Fruit fly (Drosophila melanogaster) whole organism, embryonic: ENCODE results near the gene CG34347.
A peak's percentile ranks its signal among the peaks of the same experiment; 100 is the strongest.

Experiments
- B-H2 ChIP-seq: fragments of 200-800 bp; sonication (Bioruptor generic); optimal IDR thresholded peaks from 2 replicates; lab custom pipeline; 2018; ENCODE audit warnings: missing biosample characterization, mild to moderate bottlenecking, missing genetic modification characterization
- CG1024 ChIP-seq: fragments of 200-800 bp; sonication (Bioruptor generic); IDR thresholded peaks from 2 replicates; pipeline ENCODE4 v1.3.6; 2022; ENCODE audit warnings: missing biosample characterization, missing genetic modification characterization
- CG11504 ChIP-seq: fragments of 200-800 bp; sonication (Bioruptor generic); optimal IDR thresholded peaks from 3 replicates; lab custom pipeline; 2019; ENCODE audit warnings: missing biosample characterization, mild to moderate bottlenecking, missing genetic modification characterization, moderate library complexity
- CG13894 ChIP-seq: fragments of 200-800 bp; sonication (Bioruptor generic); optimal IDR thresholded peaks from 3 replicates; lab custom pipeline; 2018; ENCODE audit warnings: missing biosample characterization, mild to moderate bottlenecking, missing genetic modification characterization, moderate library complexity
- CG14014 ChIP-seq: fragments of 200-800 bp; sonication (Bioruptor generic); IDR thresholded peaks from 2 replicates; pipeline ENCODE4 v1.3.6; 2022; ENCODE audit warnings: missing biosample characterization, missing genetic modification characterization
- CG15696 ChIP-seq: fragments of 200-800 bp; sonication (Bioruptor generic); optimal IDR thresholded peaks from 2 replicates; lab custom pipeline; 2019; ENCODE audit warnings: missing biosample characterization, mild to moderate bottlenecking, missing genetic modification characterization, moderate library complexity
- CG17912 ChIP-seq: fragments of 200-800 bp; sonication (Bioruptor generic); optimal IDR thresholded peaks from 2 replicates; lab custom pipeline; 2018; ENCODE audit warnings: missing biosample characterization, mild to moderate bottlenecking, missing genetic modification characterization
- CG18262 ChIP-seq: fragments of 200-800 bp; optimal IDR thresholded peaks from 3 replicates; lab custom pipeline; 2019; ENCODE audit warnings: missing biosample characterization, mild to moderate bottlenecking, missing genetic modification characterization, moderate library complexity
- CG18599 ChIP-seq: fragments of 200-800 bp; sonication (Bioruptor generic); optimal IDR thresholded peaks from 3 replicates; lab custom pipeline; 2017; ENCODE audit warnings: missing biosample characterization, missing genetic modification characterization, mild to moderate bottlenecking, moderate library complexity, missing genetic modification reagents
- CG18619 ChIP-seq: fragments of 200-800 bp; sonication (Bioruptor generic); optimal IDR thresholded peaks from 3 replicates; lab custom pipeline; 2017; ENCODE audit warnings: missing biosample characterization, mild to moderate bottlenecking, missing genetic modification characterization
- CG2120 ChIP-seq: fragments of 200-800 bp; sonication (Bioruptor generic); optimal IDR thresholded peaks from 3 replicates; lab custom pipeline; 2016; ENCODE audit warnings: missing biosample characterization, missing genetic modification characterization
- CG31388 ChIP-seq: fragments of 200-800 bp; sonication (Bioruptor generic); optimal IDR thresholded peaks from 2 replicates; lab custom pipeline; 2016; ENCODE audit warnings: missing biosample characterization, missing genetic modification characterization
- CG31441 ChIP-seq: fragments of 200-800 bp; sonication (Bioruptor generic); IDR thresholded peaks from 2 replicates; pipeline ENCODE4 v1.3.6; 2022; ENCODE audit warnings: missing biosample characterization, missing genetic modification characterization
- CG42726 ChIP-seq: fragments of 200-800 bp; sonication (Bioruptor generic); IDR thresholded peaks from 2 replicates; pipeline ENCODE4 v1.3.6; 2022; ENCODE audit warnings: missing biosample characterization, missing genetic modification characterization; ENCODE audit not compliant: partially characterized antibody
- CG6689 ChIP-seq: fragments of 200-800 bp; sonication (Bioruptor generic); IDR thresholded peaks from 2 replicates; pipeline ENCODE4 v1.3.6; 2022; ENCODE audit warnings: missing biosample characterization, missing genetic modification characterization
- CG7556 ChIP-seq: fragments of 200-800 bp; sonication (Bioruptor generic); optimal IDR thresholded peaks from 2 replicates; lab custom pipeline; 2017; ENCODE audit warnings: missing biosample characterization, mild to moderate bottlenecking, missing genetic modification characterization
- CG7839 ChIP-seq: fragments of 200-800 bp; sonication (Bioruptor generic); optimal IDR thresholded peaks from 3 replicates; lab custom pipeline; 2018; ENCODE audit warnings: missing biosample characterization, mild to moderate bottlenecking, missing genetic modification characterization, moderate library complexity
- CG7928 ChIP-seq: fragments of 200-800 bp; sonication (Bioruptor generic); optimal IDR thresholded peaks from 2 replicates; lab custom pipeline; 2017; ENCODE audit warnings: missing biosample characterization, mild to moderate bottlenecking, missing genetic modification characterization
- CG8290 ChIP-seq, 3 experiments: fragments of 200-800 bp; sonication (Bioruptor generic); optimal IDR thresholded peaks; 2 replicates each; lab custom pipeline; 2016 to 2019; ENCODE audit warnings: missing biosample characterization in 3 of 3, missing genetic modification characterization in 3 of 3, mild to moderate bottlenecking in 2 of 3, moderate library complexity in 1 of 3
- CG9609 ChIP-seq: fragments of 200-800 bp; sonication (Bioruptor generic); optimal IDR thresholded peaks from 3 replicates; lab custom pipeline; 2016; ENCODE audit warnings: missing biosample characterization, missing genetic modification characterization
- CG9727 ChIP-seq: fragments of 200-800 bp; sonication (Bioruptor generic); optimal IDR thresholded peaks from 3 replicates; lab custom pipeline; 2017; ENCODE audit warnings: missing biosample characterization, mild to moderate bottlenecking, missing genetic modification characterization
- CrebB ChIP-seq: fragments of 200-800 bp; sonication (Bioruptor generic); optimal IDR thresholded peaks from 3 replicates; lab custom pipeline; 2018; ENCODE audit warnings: missing biosample characterization, mild to moderate bottlenecking, missing genetic modification characterization
- Dbx ChIP-seq: fragments of 200-800 bp; sonication (Bioruptor generic); IDR thresholded peaks from 3 replicates; pipeline ENCODE4 v1.3.6; 2022; ENCODE audit warnings: missing biosample characterization, missing genetic modification characterization
- Dip3 ChIP-seq: fragments of 200-800 bp; sonication (Bioruptor generic); optimal IDR thresholded peaks from 3 replicates; lab custom pipeline; 2016; ENCODE audit warnings: missing biosample characterization, missing genetic modification characterization
- E2f1 ChIP-seq: fragments of 200-800 bp; sonication (Bioruptor generic); IDR thresholded peaks from 2 replicates; pipeline ENCODE4 v1.3.6; 2022; ENCODE audit warnings: missing biosample characterization, missing genetic modification characterization
- E2f2 ChIP-seq: fragments of 200-800 bp; sonication (Bioruptor generic); IDR thresholded peaks from 2 replicates; pipeline ENCODE4 v1.3.6; 2022; ENCODE audit warnings: missing biosample characterization, missing genetic modification characterization
- H15 ChIP-seq: fragments of 200-800 bp; sonication (Bioruptor generic); IDR thresholded peaks from 3 replicates; pipeline ENCODE4 v1.3.6; 2022; ENCODE audit warnings: missing biosample characterization, missing genetic modification characterization
- HmgZ ChIP-seq: fragments of 200-800 bp; sonication (Bioruptor generic); optimal IDR thresholded peaks from 2 replicates; lab custom pipeline; 2018; ENCODE audit warnings: missing biosample characterization, mild to moderate bottlenecking, missing genetic modification characterization
- Hmx ChIP-seq: fragments of 200-800 bp; sonication (Bioruptor generic); optimal IDR thresholded peaks from 2 replicates; lab custom pipeline; 2016; ENCODE audit warnings: missing biosample characterization, missing genetic modification characterization
- Med ChIP-seq: fragments of 200-800 bp; sonication (Bioruptor generic); peaks from one replicate; lab custom pipeline; 2016; ENCODE audit warnings: missing biosample characterization, missing genetic modification characterization, mild to moderate bottlenecking, inconsistent platforms, moderate library complexity
- Meics ChIP-seq: fragments of 200-800 bp; sonication (Bioruptor generic); optimal IDR thresholded peaks from 2 replicates; lab custom pipeline; 2017; ENCODE audit warnings: missing biosample characterization, mild to moderate bottlenecking, missing genetic modification characterization
- Myb ChIP-seq: fragments of 200-800 bp; sonication (Bioruptor generic); optimal IDR thresholded peaks from 2 replicates; lab custom pipeline; 2016; ENCODE audit warnings: missing biosample characterization, missing genetic modification characterization
- NK7.1 ChIP-seq: fragments of 200-800 bp; sonication (Bioruptor generic); optimal IDR thresholded peaks from 3 replicates; lab custom pipeline; 2016; ENCODE audit warnings: missing biosample characterization, missing genetic modification characterization
- Vsx1 ChIP-seq: fragments of 200-800 bp; sonication (Bioruptor generic); optimal IDR thresholded peaks from 2 replicates; lab custom pipeline; 2017; ENCODE audit warnings: missing biosample characterization, mild to moderate bottlenecking, missing genetic modification characterization, missing genetic modification reagents
- chif ChIP-seq, 2 experiments: fragments of 200-800 bp; sonication (Bioruptor generic); optimal IDR thresholded peaks; 3 replicates each; lab custom pipeline; 2016; ENCODE audit warnings: missing biosample characterization in 2 of 2, missing genetic modification characterization in 2 of 2
- dysf ChIP-seq: fragments of 200-800 bp; sonication (Bioruptor generic); IDR thresholded peaks from 3 replicates; pipeline ENCODE4 v1.3.6; 2022; ENCODE audit warnings: missing biosample characterization, missing genetic modification characterization
- en ChIP-seq: fragments of 200-800 bp; sonication (Bioruptor generic); optimal IDR thresholded peaks from 2 replicates; lab custom pipeline; 2016; ENCODE audit warnings: missing biosample characterization, missing genetic modification characterization
- exex ChIP-seq: fragments of 200-800 bp; sonication (Bioruptor generic); optimal IDR thresholded peaks from 4 replicates; lab custom pipeline; 2018; ENCODE audit warnings: missing biosample characterization, mild to moderate bottlenecking, missing genetic modification characterization, moderate library complexity
- grau ChIP-seq: fragments of 200-800 bp; optimal IDR thresholded peaks from 3 replicates; lab custom pipeline; 2019; ENCODE audit warnings: missing biosample characterization, mild to moderate bottlenecking, missing genetic modification characterization, moderate library complexity
- gsb ChIP-seq: fragments of 200-800 bp; sonication (Bioruptor generic); IDR thresholded peaks from 2 replicates; pipeline ENCODE4 v1.3.6; 2022; ENCODE audit warnings: missing biosample characterization, missing genetic modification characterization
- hth ChIP-seq: fragments of >200 bp; optimal IDR thresholded peaks from 2 replicates; lab custom pipeline; 2017; ENCODE audit warnings: inconsistent platforms
- ind ChIP-seq: fragments of 200-800 bp; sonication (Bioruptor generic); optimal IDR thresholded peaks from 3 replicates; lab custom pipeline; 2016; ENCODE audit warnings: missing biosample characterization, missing genetic modification characterization
- ken ChIP-seq: fragments of 200-800 bp; sonication (Bioruptor generic); IDR thresholded peaks from 3 replicates; pipeline ENCODE4 v1.3.6; 2022; ENCODE audit warnings: missing biosample characterization, missing genetic modification characterization
- mam ChIP-seq: fragments of 200-800 bp; sonication (Bioruptor generic); optimal IDR thresholded peaks from 3 replicates; lab custom pipeline; 2016; ENCODE audit warnings: missing biosample characterization, missing genetic modification characterization
- nerfin-1 ChIP-seq: fragments of 200-800 bp; sonication (Bioruptor generic); optimal IDR thresholded peaks from 3 replicates; lab custom pipeline; 2019; ENCODE audit warnings: missing biosample characterization, mild to moderate bottlenecking, missing genetic modification characterization, moderate library complexity
- nom ChIP-seq: fragments of 200-800 bp; sonication (Bioruptor generic); optimal IDR thresholded peaks from 2 replicates; lab custom pipeline; 2017; ENCODE audit warnings: missing biosample characterization, missing genetic modification characterization, mild to moderate bottlenecking, moderate library complexity, missing genetic modification reagents
- salm ChIP-seq: fragments of 200-800 bp; sonication (Bioruptor generic); optimal IDR thresholded peaks from 2 replicates; lab custom pipeline; 2018; ENCODE audit warnings: missing biosample characterization, mild to moderate bottlenecking, missing genetic modification characterization
- ttk ChIP-seq: fragments of 200-800 bp; sonication (Bioruptor generic); IDR thresholded peaks from 2 replicates; pipeline ENCODE4 v2.1.2; 2022; ENCODE audit warnings: missing biosample characterization, missing genetic modification characterization
- tx ChIP-seq: fragments of 200-800 bp; sonication (Bioruptor generic); optimal IDR thresholded peaks from 2 replicates; lab custom pipeline; 2016; ENCODE audit warnings: missing biosample characterization, missing genetic modification characterization
- zen ChIP-seq: fragments of 200-800 bp; sonication (Bioruptor generic); optimal IDR thresholded peaks from 3 replicates; lab custom pipeline; 2018; ENCODE audit warnings: missing biosample characterization, mild to moderate bottlenecking, missing genetic modification characterization, moderate library complexity

The CG34347 gene

DNA sequence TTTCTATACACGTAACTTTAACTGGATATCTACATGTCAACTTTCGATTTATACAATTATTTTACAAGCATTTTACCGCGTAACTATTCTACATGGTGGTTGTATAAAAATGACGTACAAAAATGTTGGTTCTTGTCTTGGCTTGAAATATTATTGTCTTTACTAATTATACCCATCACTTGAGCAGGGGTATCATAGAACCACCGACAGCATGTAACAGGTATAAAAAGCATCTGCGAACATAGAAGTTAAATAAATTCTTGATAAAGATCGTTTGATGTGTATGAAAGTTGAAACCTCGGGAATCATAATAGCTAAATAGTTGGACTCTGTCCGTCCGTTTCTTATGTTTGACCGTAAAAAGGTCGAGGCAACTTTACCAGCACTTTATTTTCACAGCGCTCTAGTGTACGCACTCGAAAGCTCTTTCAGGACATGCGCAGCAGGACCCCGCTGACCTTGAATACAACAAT is 70.3 kb downstream of the CG34347 start (continued):
- peak; percentile 90 for TF ChIP-seq Med
- TF ChIP-seq Dbx = peak; percentile 58; the same call in 2 of the 3 replicates
- TF ChIP-seq Meics = peak; percentile 24
- TF ChIP-seq chif (GFP tag; optimal IDR thresholded peaks at IDR 0.05; lab: Kevin White, UChicago) = peak in 1 of 2 experiments; percentile 15
- TF ChIP-seq nom (GFP tag; lab: Kevin White, UChicago) = no peak
- TF ChIP-seq E2f2 (GFP tag; lab: Robert Waterston, UW) = peak; percentile 44
- TF ChIP-seq CG13894 = no peak
- peak; percentile 69 for TF ChIP-seq Dip3 (GFP tag; lab: Kevin White, UChicago)
- peak; percentile 52 for TF ChIP-seq CG7839 (tag; lab: Kevin White, UChicago)
- TF ChIP-seq CrebB (tag; lab: Kevin White, UChicago) = peak; percentile 41
- TF ChIP-seq hth = no peak
- TF ChIP-seq CG18619 (GFP tag; lab: Kevin White, UChicago) = peak; percentile 46
- no peak for TF ChIP-seq CG8290 (GFP tag; optimal IDR thresholded peaks at IDR 0.05; lab: Kevin White, UChicago)
- peak in 1 of 2 experiments; percentile 75 for TF ChIP-seq CG8290 (tag; optimal IDR thresholded peaks at IDR 0.05; lab: Kevin White, UChicago)
- 0 out of 2 replicates have a peak, but pooled peaks have one; percentile 14 for TF ChIP-seq E2f1
- peak; percentile 45 for TF ChIP-seq ttk (GFP tag; lab: Robert Waterston, UW)
- TF ChIP-seq CG15696 (tag; lab: Kevin White, UChicago) = no peak
- no peak for TF ChIP-seq exex (tag; lab: Kevin White, UChicago)
- TF ChIP-seq CG42726 (GFP tag; lab: Robert Waterston, UW) = 0 out of 2 replicates have a peak, but pooled peaks have one; percentile 69
- peak; percentile 45; the same call in 1 of the 2 replicates for TF ChIP-seq CG31441
- TF ChIP-seq CG9727 (GFP tag; lab: Kevin White, UChicago) = peak; percentile 14
- peak; percentile 53; the same call in 2 of the 3 replicates for TF ChIP-seq dysf (GFP tag; lab: Robert Waterston, UW)
- no peak for TF ChIP-seq CG18262 (tag; lab: Kevin White, UChicago)
- no peak for TF ChIP-seq CG1024 (GFP tag; lab: Robert Waterston, UW)
- TF ChIP-seq grau (tag; lab: Kevin White, UChicago) = peak; percentile 69
- TF ChIP-seq CG2120 (GFP tag; lab: Kevin White, UChicago) = peak; percentile 87
- TF ChIP-seq mam = peak; percentile 62
- no peak for TF ChIP-seq gsb (GFP tag; lab: Robert Waterston, UW)
- no peak for TF ChIP-seq CG17912 (GFP tag; lab: Kevin White, UChicago)
- TF ChIP-seq salm (tag; lab: Kevin White, UChicago) = peak; percentile 33
- no peak for TF ChIP-seq nerfin-1
- peak; percentile 52; the same call in 2 of the 3 replicates for TF ChIP-seq H15 (GFP tag; lab: Robert Waterston, UW)
- TF ChIP-seq CG9609 (GFP tag; lab: Kevin White, UChicago) = peak; percentile 73
- TF ChIP-seq tx = peak; percentile 50
- TF ChIP-seq Vsx1 (GFP tag; lab: Kevin White, UChicago) = no peak
- TF ChIP-seq CG31388 = no peak
- TF ChIP-seq CG6689 (GFP tag; lab: Robert Waterston, UW) = peak; percentile 31; the same call in 1 of the 2 replicates
- peak; percentile 56 for TF ChIP-seq ken (GFP tag; lab: Robert Waterston, UW)
- peak; percentile 52 for TF ChIP-seq Myb (GFP tag; lab: Kevin White, UChicago)
- TF ChIP-seq Hmx (GFP tag; lab: Kevin White, UChicago) = no peak
- peak; percentile 55 for TF ChIP-seq CG11504 (tag; lab: Kevin White, UChicago)
- peak; percentile 46 for TF ChIP-seq NK7.1 (GFP tag; lab: Kevin White, UChicago)
- peak; percentile 43 for TF ChIP-seq B-H2 (GFP tag; lab: Kevin White, UChicago)
- TF ChIP-seq HmgZ (tag; lab: Kevin White, UChicago) = peak; percentile 68
- TF ChIP-seq zen = peak; percentile 15
- TF ChIP-seq CG7928 (GFP tag; lab: Kevin White, UChicago) = no peak
- peak; percentile 2 for TF ChIP-seq ind (GFP tag; lab: Kevin White, UChicago)
- peak; percentile 59 for TF ChIP-seq CG18599 (GFP tag; lab: Kevin White, UChicago)
- TF ChIP-seq CG14014 (GFP tag; lab: Robert Waterston, UW) = peak; percentile 47; the same call in 1 of the 2 replicates
- TF ChIP-seq CG7556 (GFP tag; lab: Kevin White, UChicago) = peak; percentile 59
- no peak for TF ChIP-seq en (GFP tag; lab: Kevin White, UChicago)
